Worm (Caenorhabditis elegans) whole organism, L2 larva: ENCODE measurements around the gene ced-11.

Source experiments
- aly-2 ChIP-seq: fragments of 150-350 bp; optimal IDR thresholded peaks from 2 replicates; lab custom pipeline; 2014; ENCODE audit warnings: missing biosample characterization, missing genetic modification characterization
- ama-1 ChIP-seq: fragments of 150-350 bp; optimal IDR thresholded peaks from 2 replicates; lab custom pipeline; 2018; ENCODE audit warnings: inconsistent platforms
- blmp-1 ChIP-seq: sonication (generic microtip); optimal IDR thresholded peaks from 2 replicates; lab custom pipeline; 2017; ENCODE audit warnings: missing genetic modification characterization, mild to moderate bottlenecking, missing compliant biosample characterization, antibody characterized with exemption, moderate library complexity; ENCODE audit not compliant: insufficient read depth
- elt-3 ChIP-seq: sonication (generic microtip); optimal IDR thresholded peaks from 2 replicates; lab custom pipeline; 2017; ENCODE audit warnings: missing biosample characterization, missing genetic modification characterization
- lin-13 ChIP-seq: fragments of 150-350 bp; optimal IDR thresholded peaks from 2 replicates; lab custom pipeline; 2014; ENCODE audit warnings: missing biosample characterization, missing genetic modification reagents, missing genetic modification characterization
- nhr-11 ChIP-seq: fragments of 150-350 bp; optimal IDR thresholded peaks from 2 replicates; lab custom pipeline; 2014; ENCODE audit warnings: missing biosample characterization, missing genetic modification characterization
- nhr-12 ChIP-seq: fragments of 150-350 bp; optimal IDR thresholded peaks from 2 replicates; lab custom pipeline; 2014; ENCODE audit warnings: missing biosample characterization, missing genetic modification characterization
- nhr-129 ChIP-seq: fragments of 150-350 bp; optimal IDR thresholded peaks from 2 replicates; lab custom pipeline; 2014; ENCODE audit warnings: missing biosample characterization, missing genetic modification characterization
- nhr-77 ChIP-seq: fragments of 150-350 bp; optimal IDR thresholded peaks from 2 replicates; lab custom pipeline; 2014; ENCODE audit warnings: missing biosample characterization, missing genetic modification characterization
- sma-3 ChIP-seq: sonication (generic microtip); optimal IDR thresholded peaks from 2 replicates; lab custom pipeline; 2016; ENCODE audit warnings: missing genetic modification reagents, missing genetic modification characterization, missing compliant biosample characterization
- ztf-11 ChIP-seq: sonication (generic microtip); optimal IDR thresholded peaks from 2 replicates; lab custom pipeline; 2017; ENCODE audit warnings: missing biosample characterization, missing genetic modification characterization
- ztf-4 ChIP-seq: fragments of 150-350 bp; optimal IDR thresholded peaks from 2 replicates; lab custom pipeline; 2014; ENCODE audit warnings: missing biosample characterization, missing genetic modification characterization

ce11 chrIII:9153809-9154208 lies 34.5 kb downstream of the ced-11 start, which contains the start of gene nhl-1:
- no peak for TF ChIP-seq ztf-11 (tag; lab: Kevin White, UChicago)
- TF ChIP-seq blmp-1 (tag; lab: Kevin White, UChicago) = no peak
- TF ChIP-seq ama-1 (lab: Kevin White, UChicago) = no peak
- TF ChIP-seq nhr-11 (tag; lab: Kevin White, UChicago) = no peak
- TF ChIP-seq nhr-129 (tag; lab: Kevin White, UChicago) = no peak
- TF ChIP-seq aly-2 (tag; lab: Kevin White, UChicago) = no peak
- TF ChIP-seq sma-3 (GFP tag; lab: Kevin White, UChicago) = no peak
- no peak for TF ChIP-seq lin-13 (GFP tag; lab: Kevin White, UChicago)
- no peak for TF ChIP-seq elt-3
- TF ChIP-seq nhr-12 (tag; lab: Kevin White, UChicago) = no peak
- TF ChIP-seq nhr-77 (tag; lab: Kevin White, UChicago) = no peak
- TF ChIP-seq ztf-4 (tag; lab: Kevin White, UChicago) = no peak
